Fruit fly (Drosophila melanogaster): ENCODE data around the gene CG14454.

Gene CG14454

dm6 chr3L:22652425-22652824 is 39.9 kb downstream of the CG14454 start, which contains the start of gene CG33772:
Gene CG33772, minus strand, starts transcription at chr3L:22652525.
- TF ChIP-seq Dll (optimal IDR thresholded peaks at IDR 0.05): no peak
- no peak for TF ChIP-seq CG8478 (optimal IDR thresholded peaks at IDR 0.05)
- TF ChIP-seq usp (GFP tag; optimal IDR thresholded peaks at IDR 0.05): no peak
- no peak for TF ChIP-seq psq (optimal IDR thresholded peaks at IDR 0.05)
- TF ChIP-seq EcR (GFP tag; optimal IDR thresholded peaks at IDR 0.05): no peak
- no peak for TF ChIP-seq pan (optimal IDR thresholded peaks at IDR 0.05)

dm6 chr3L:22649096-22649495 is 43.2 kb downstream of the CG14454 start, which contains the start of gene CG33771:
Gene CG33771, plus strand, starts transcription at chr3L:22649396.
- no peak for TF ChIP-seq usp (GFP tag; optimal IDR thresholded peaks at IDR 0.05)
- no peak for TF ChIP-seq Dll (optimal IDR thresholded peaks at IDR 0.05)
- no peak for TF ChIP-seq psq (optimal IDR thresholded peaks at IDR 0.05)
- TF ChIP-seq CG8478 (optimal IDR thresholded peaks at IDR 0.05): no peak
- TF ChIP-seq EcR (GFP tag; optimal IDR thresholded peaks at IDR 0.05): no peak
- no peak for TF ChIP-seq pan (optimal IDR thresholded peaks at IDR 0.05)

DNA sequence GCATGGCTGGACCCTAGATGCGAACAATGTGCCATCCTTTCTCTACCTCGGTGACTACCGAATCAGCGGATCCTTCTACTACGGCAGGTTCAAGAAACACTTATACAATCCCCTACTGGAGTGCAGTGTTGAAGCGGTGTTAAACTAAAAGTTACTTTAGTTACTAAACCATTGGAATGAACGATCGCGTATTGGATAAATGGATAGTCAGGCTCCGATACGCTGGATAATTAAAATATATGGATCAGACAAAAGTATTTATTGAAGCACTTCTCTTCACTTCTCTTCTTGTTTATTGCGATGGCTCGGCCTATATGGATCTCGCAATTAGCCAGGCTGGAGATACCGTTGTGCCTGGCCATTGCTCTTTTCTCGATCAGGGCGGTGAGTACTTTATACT is 44.0 kb downstream of the CG14454 start, which contains the start of gene CG33770:
TSS of gene CG33770 (plus strand) at position 301 of the 400 bp plus-strand sequence.
- no peak for TF ChIP-seq CG8478 (optimal IDR thresholded peaks at IDR 0.05)
- TF ChIP-seq psq (optimal IDR thresholded peaks at IDR 0.05): no peak
- TF ChIP-seq usp (GFP tag; optimal IDR thresholded peaks at IDR 0.05): no peak
- TF ChIP-seq EcR (GFP tag; optimal IDR thresholded peaks at IDR 0.05): no peak
- TF ChIP-seq Dll (optimal IDR thresholded peaks at IDR 0.05): no peak

DNA sequence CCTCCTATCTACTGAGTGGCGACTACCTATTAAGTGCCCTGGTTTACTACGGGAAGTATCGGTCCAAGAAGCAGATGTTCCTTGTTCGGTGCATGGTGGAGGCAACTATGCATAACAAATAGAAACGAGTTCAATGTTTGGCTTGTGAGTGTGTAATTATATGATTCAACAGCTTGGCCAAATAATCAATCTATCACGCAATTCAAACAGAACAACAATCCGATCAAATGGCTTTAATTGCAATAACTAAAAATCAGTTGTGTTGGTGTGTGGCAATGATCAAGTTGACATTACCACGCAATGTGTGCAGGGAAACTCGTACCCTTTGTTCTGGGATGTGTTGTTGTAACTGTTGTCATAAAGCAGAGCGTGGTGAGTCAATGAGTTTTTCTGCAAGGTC is 44.7 kb downstream of the CG14454 start, which contains the start of gene CG33769:
TSS of gene CG33769 (plus strand) at position 301 of the 400 bp plus-strand sequence.
- TF ChIP-seq usp (GFP tag; optimal IDR thresholded peaks at IDR 0.05) (no peak), psq (optimal IDR thresholded peaks at IDR 0.05) (no peak), Dll (optimal IDR thresholded peaks at IDR 0.05) (no peak), pan (optimal IDR thresholded peaks at IDR 0.05) (no peak), CG8478 (optimal IDR thresholded peaks at IDR 0.05) (no peak), EcR (GFP tag; optimal IDR thresholded peaks at IDR 0.05) (no peak)

- no peak for TF ChIP-seq EcR (GFP tag; optimal IDR thresholded peaks at IDR 0.05)
- TF ChIP-seq usp (GFP tag; optimal IDR thresholded peaks at IDR 0.05): no peak
- TF ChIP-seq CG8478 (optimal IDR thresholded peaks at IDR 0.05): no peak
- no peak for TF ChIP-seq psq (optimal IDR thresholded peaks at IDR 0.05)
- no peak for TF ChIP-seq pan (optimal IDR thresholded peaks at IDR 0.05)
- no peak for TF ChIP-seq Dll (optimal IDR thresholded peaks at IDR 0.05)
These were observed 45.5 kb downstream of the CG14454 start, which contains the start of gene CG33768 for dm6 chr3L:22646863-22647262. Gene CG33768, plus strand, starts transcription at chr3L:22647163.

dm6 chr3L:22646007-22646406 is 46.3 kb downstream of the CG14454 start, which contains the start of gene CG33767:
Gene CG33767, plus strand, starts transcription at chr3L:22646307.
- no peak for TF ChIP-seq Dll (optimal IDR thresholded peaks at IDR 0.05)
- TF ChIP-seq psq (optimal IDR thresholded peaks at IDR 0.05): no peak
- TF ChIP-seq EcR (GFP tag; optimal IDR thresholded peaks at IDR 0.05): no peak
- TF ChIP-seq CG8478 (optimal IDR thresholded peaks at IDR 0.05): no peak
- no peak for TF ChIP-seq usp (GFP tag; optimal IDR thresholded peaks at IDR 0.05)
- no peak for TF ChIP-seq pan (optimal IDR thresholded peaks at IDR 0.05)

dm6 chr3L:22645327-22645726 is 47.0 kb downstream of the CG14454 start, which contains the start of gene CG33766:
Gene CG33766, plus strand, starts transcription at chr3L:22645627.
- TF ChIP-seq psq (optimal IDR thresholded peaks at IDR 0.05): no peak
- TF ChIP-seq usp (GFP tag; optimal IDR thresholded peaks at IDR 0.05): no peak
- TF ChIP-seq Dll (optimal IDR thresholded peaks at IDR 0.05): no peak
- TF ChIP-seq CG8478 (optimal IDR thresholded peaks at IDR 0.05): no peak
- no peak for TF ChIP-seq pan (optimal IDR thresholded peaks at IDR 0.05)
- no peak for TF ChIP-seq EcR (GFP tag; optimal IDR thresholded peaks at IDR 0.05)

- no peak for TF ChIP-seq pan (optimal IDR thresholded peaks at IDR 0.05)
- no peak for TF ChIP-seq Dll (optimal IDR thresholded peaks at IDR 0.05)
- TF ChIP-seq CG8478 (optimal IDR thresholded peaks at IDR 0.05): no peak
- no peak for TF ChIP-seq psq (optimal IDR thresholded peaks at IDR 0.05)
- no peak for TF ChIP-seq EcR (GFP tag; optimal IDR thresholded peaks at IDR 0.05)
- no peak for TF ChIP-seq usp (GFP tag; optimal IDR thresholded peaks at IDR 0.05)
These were observed 49.9 kb downstream of the CG14454 start for dm6 chr3L:22642276-22642900.

All from whole organism.